Worm (Caenorhabditis elegans) whole organism, L4 larva: ENCODE data around the gene T09A5.5.

Experiments used
- F10B5.3 ChIP-seq: sonication (generic microtip); optimal IDR thresholded peaks from 2 replicates; lab custom pipeline; 2016; ENCODE audit warnings: mild to moderate bottlenecking, missing genetic modification characterization, missing compliant biosample characterization
- Y105C5A.15 ChIP-seq: fragments of 200-800 bp; sonication (Bioruptor generic); IDR thresholded peaks from 2 replicates; pipeline ENCODE4 v1.3.6; 2022; ENCODE audit warnings: missing genetic modification characterization, missing compliant biosample characterization
- Y48G9A.11 ChIP-seq: fragments of 200-800 bp; sonication (Bioruptor generic); IDR thresholded peaks from 2 replicates; pipeline ENCODE4 v1.3.6; 2022; ENCODE audit warnings: missing genetic modification reagents, missing genetic modification characterization, missing compliant biosample characterization
- aha-1 ChIP-seq: fragments of 150-350 bp; peaks from one replicate; lab custom pipeline; 2014; ENCODE audit warnings: missing biosample characterization, missing genetic modification characterization
- arid-1 ChIP-seq: fragments of 200-800 bp; sonication (Bioruptor generic); conservative IDR thresholded peaks from 2 replicates; pipeline ENCODE4 v1.3.6; 2022; ENCODE audit warnings: missing genetic modification reagents, missing genetic modification characterization, missing compliant biosample characterization
- ceh-20 ChIP-seq: fragments of 200-800 bp; sonication (Bioruptor generic); IDR thresholded peaks from 2 replicates; pipeline ENCODE4 v1.3.6; 2022; ENCODE audit warnings: missing genetic modification reagents, missing genetic modification characterization, missing compliant biosample characterization
- ceh-62 ChIP-seq: sonication (generic microtip); optimal IDR thresholded peaks from 2 replicates; lab custom pipeline; 2017; ENCODE audit warnings: missing biosample characterization, missing genetic modification characterization
- ceh-82 ChIP-seq: sonication (generic microtip); optimal IDR thresholded peaks from 2 replicates; lab custom pipeline; 2017; ENCODE audit warnings: missing biosample characterization, missing genetic modification characterization
- ces-1 ChIP-seq: fragments of 150-350 bp; sonication (generic microtip); optimal IDR thresholded peaks from 4 replicates; lab custom pipeline; 2014; ENCODE audit warnings: missing biosample characterization, missing genetic modification reagents, missing genetic modification characterization
- ctbp-1 ChIP-seq: fragments of 200-800 bp; sonication (Bioruptor generic); IDR thresholded peaks from 2 replicates; pipeline ENCODE4 v1.3.6; 2022; ENCODE audit warnings: missing genetic modification reagents, missing genetic modification characterization, missing compliant biosample characterization
- dmd-8 ChIP-seq: fragments of 200-800 bp; sonication (Bioruptor generic); IDR thresholded peaks from 2 replicates; pipeline ENCODE4 v1.3.6; 2022; ENCODE audit warnings: missing genetic modification characterization, missing compliant biosample characterization
- duxl-1 ChIP-seq: sonication (generic microtip); optimal IDR thresholded peaks from 2 replicates; lab custom pipeline; 2016; ENCODE audit warnings: mild to moderate bottlenecking, missing genetic modification characterization, moderate library complexity, missing compliant biosample characterization; ENCODE audit not compliant: poor library complexity
- hif-1 ChIP-seq, 2 experiments: sonication (generic microtip); optimal IDR thresholded peaks; 2 replicates each; lab custom pipeline; 2016 to 2017; ENCODE audit warnings: missing compliant biosample characterization in 2 of 2, missing genetic modification characterization in 2 of 2, missing genetic modification reagents in 2 of 2, missing genotype in 2 of 2, mild to moderate bottlenecking in 1 of 2
- hlh-30 ChIP-seq: sonication (generic microtip); optimal IDR thresholded peaks from 2 replicates; lab custom pipeline; 2017; ENCODE audit warnings: antibody characterized with exemption, mild to moderate bottlenecking, missing genetic modification characterization, missing compliant biosample characterization; ENCODE audit not compliant: insufficient read depth
- hmg-1.1 ChIP-seq: fragments of 200-800 bp; sonication (Bioruptor generic); IDR thresholded peaks from 2 replicates; pipeline ENCODE4 v1.3.6; 2022; ENCODE audit warnings: missing genetic modification reagents, missing genetic modification characterization, missing compliant biosample characterization
- jun-1 ChIP-seq: fragments of 150-350 bp; optimal IDR thresholded peaks from 2 replicates; lab custom pipeline; 2014; ENCODE audit warnings: missing biosample characterization, missing genetic modification reagents, missing genetic modification characterization
- lim-7 ChIP-seq: fragments of 200-800 bp; sonication (Bioruptor generic); IDR thresholded peaks from 2 replicates; pipeline ENCODE4 v1.3.6; 2022; ENCODE audit warnings: missing genetic modification characterization, missing compliant biosample characterization
- lir-3 ChIP-seq: sonication (generic microtip); optimal IDR thresholded peaks from 2 replicates; lab custom pipeline; 2016; ENCODE audit warnings: mild to moderate bottlenecking, missing genetic modification characterization, missing compliant biosample characterization
- madf-5 ChIP-seq, 2 experiments: fragments of 200-800 bp; sonication (Bioruptor generic); IDR thresholded peaks; 2 replicates each; pipeline ENCODE4 v1.3.6; 2022; ENCODE audit warnings: missing compliant biosample characterization in 2 of 2, missing genetic modification characterization in 2 of 2
- madf-9 ChIP-seq: fragments of 200-800 bp; sonication (Bioruptor generic); conservative IDR thresholded peaks from 2 replicates; pipeline ENCODE4 v1.3.6; 2022; ENCODE audit warnings: missing genetic modification reagents, missing genetic modification characterization, missing compliant biosample characterization
- mdl-1 ChIP-seq, 2 experiments: fragments of 150-350 bp in 1 of 2; sonication (generic microtip) in 1 of 2; optimal IDR thresholded peaks; 2 replicates each; lab custom pipeline; 2014 to 2017; ENCODE audit warnings: missing biosample characterization in 2 of 2, missing genetic modification characterization in 2 of 2
- mxl-3 ChIP-seq: fragments of 200-800 bp; sonication (Bioruptor generic); optimal IDR thresholded peaks from 2 replicates; lab custom pipeline; 2018; ENCODE audit warnings: mild to moderate bottlenecking, missing genetic modification characterization, missing compliant biosample characterization
- nhr-6 ChIP-seq: fragments of 150-350 bp; optimal IDR thresholded peaks from 2 replicates; lab custom pipeline; 2014; ENCODE audit warnings: missing biosample characterization, missing genetic modification characterization
- nhr-77 ChIP-seq: fragments of 150-350 bp; optimal IDR thresholded peaks from 2 replicates; lab custom pipeline; 2014; ENCODE audit warnings: missing biosample characterization, missing genetic modification characterization
- pqm-1 ChIP-seq: sonication (generic microtip); optimal IDR thresholded peaks from 2 replicates; lab custom pipeline; 2017; ENCODE audit warnings: missing biosample characterization, missing genetic modification characterization
- rbr-2 ChIP-seq: sonication (generic microtip); optimal IDR thresholded peaks from 2 replicates; lab custom pipeline; 2016; ENCODE audit warnings: missing genotype, missing genetic modification characterization, missing compliant biosample characterization
- snpc-4 ChIP-seq: fragments of 150-350 bp; optimal IDR thresholded peaks from 2 replicates; lab custom pipeline; 2014; ENCODE audit warnings: missing biosample characterization, missing genetic modification characterization
- unc-130 ChIP-seq: sonication (generic microtip); optimal IDR thresholded peaks from 2 replicates; lab custom pipeline; 2016; ENCODE audit warnings: missing genetic modification reagents, missing genetic modification characterization, missing compliant biosample characterization
- unc-62 ChIP-seq, 3 experiments: fragments of 150-350 bp in 1 of 3; sonication (generic microtip); optimal IDR thresholded peaks in 2 of 3; peaks in 1 of 3; 1 replicate in 1 of 3; 2 replicates in 2 of 3; lab custom pipeline; 2014 to 2017; ENCODE audit warnings: missing biosample characterization in 3 of 3, missing genetic modification characterization in 3 of 3, missing genetic modification reagents in 3 of 3, missing genotype in 1 of 3
- zfp-3 ChIP-seq: fragments of 200-800 bp; sonication (Bioruptor generic); conservative IDR thresholded peaks from 2 replicates; pipeline ENCODE4 v1.3.6; 2022; ENCODE audit warnings: missing genetic modification reagents, missing genetic modification characterization, missing compliant biosample characterization

The T09A5.5 gene

ce11 chrII:7835314-7835713 lies 18.3 kb downstream of the T09A5.5 start, which contains the start of gene cex-2:
Gene cex-2, minus strand, starts transcription at chrII:7835414.
- TF ChIP-seq ctbp-1 (no peak), dmd-8 (no peak), ceh-20 (GFP tag; lab: Robert Waterston, UW) (no peak)

ce11 chrII:7832054-7832453 lies 21.5 kb downstream of the T09A5.5 start, which contains the start of gene T09A5.14:
Gene T09A5.14, plus strand, starts transcription at chrII:7832354.
- no peak for TF ChIP-seq F10B5.3 (tag; lab: Kevin White, UChicago)
- TF ChIP-seq lir-3 (tag; lab: Kevin White, UChicago) = no peak

- peak in 1 of 2 experiments; percentile 92 for TF ChIP-seq unc-62 (GFP tag; optimal IDR thresholded peaks at IDR 0.05 in 1 of 2; lab: Kevin White, UChicago)
- TF ChIP-seq unc-62 (tag; optimal IDR thresholded peaks at IDR 0.05; lab: Kevin White, UChicago) = no peak
- no peak for TF ChIP-seq jun-1 (tag; lab: Kevin White, UChicago)
Measured at ce11 chrII:7829616-7830015, 24.0 kb downstream of the T09A5.5 start.

ce11 chrII:7827883-7828282 lies 25.7 kb downstream of the T09A5.5 start:
- TF ChIP-seq arid-1 (no peak), aha-1 (peak; percentile 66), unc-62 (GFP tag; optimal IDR thresholded peaks at IDR 0.05 in 1 of 2; lab: Kevin White, UChicago) (peak in 1 of 2 experiments; percentile 89), unc-62 (tag; optimal IDR thresholded peaks at IDR 0.05; lab: Kevin White, UChicago) (no peak)

ce11 chrII:7825107-7825506 lies 28.5 kb downstream of the T09A5.5 start, which contains the start of gene srw-62:
Gene srw-62, plus strand, starts transcription at chrII:7825407.
- TF ChIP-seq aha-1 (peak; percentile 4), ceh-82 (no peak)

- TF ChIP-seq duxl-1 (tag; lab: Kevin White, UChicago) (no peak), pqm-1 (tag; lab: Kevin White, UChicago) (no peak), unc-130 (GFP tag; lab: Kevin White, UChicago) (no peak), F10B5.3 (tag; lab: Kevin White, UChicago) (no peak), mdl-1 (tag; optimal IDR thresholded peaks at IDR 0.05; lab: Kevin White, UChicago) (no peak), Y105C5A.15 (GFP tag; lab: Robert Waterston, UW) (no peak), madf-5 (GFP tag; IDR thresholded peaks at IDR 0.05; lab: Robert Waterston, UW) (no peak), ces-1 (GFP tag; lab: Kevin White, UChicago) (no peak), hmg-1.1 (GFP tag; lab: Robert Waterston, UW) (no peak), hif-1 (tag; optimal IDR thresholded peaks at IDR 0.05; lab: Kevin White, UChicago) (no peak), lim-7 (GFP tag; lab: Robert Waterston, UW) (no peak), nhr-6 (tag; lab: Kevin White, UChicago) (no peak), hlh-30 (tag; lab: Kevin White, UChicago) (no peak)
Measured at ce11 chrII:7822454-7822853, 31.1 kb downstream of the T09A5.5 start, which contains the start of gene irld-47. Gene irld-47, minus strand, starts transcription at chrII:7822554.

ce11 chrII:7819359-7819758 lies 34.2 kb downstream of the T09A5.5 start:
- TF ChIP-seq unc-62 (GFP tag; optimal IDR thresholded peaks at IDR 0.05 in 1 of 2; lab: Kevin White, UChicago) (peak in 1 of 2 experiments; percentile 75), unc-62 (tag; optimal IDR thresholded peaks at IDR 0.05; lab: Kevin White, UChicago) (no peak), Y48G9A.11 (no peak)

- TF ChIP-seq rbr-2 (tag; lab: Kevin White, UChicago) (no peak), ceh-62 (tag; lab: Kevin White, UChicago) (no peak), hif-1 (tag; optimal IDR thresholded peaks at IDR 0.05; lab: Kevin White, UChicago) (no peak), zfp-3 (GFP tag; lab: Robert Waterston, UW) (no peak), snpc-4 (tag; lab: Kevin White, UChicago) (no peak), madf-9 (GFP tag; lab: Robert Waterston, UW) (no peak), nhr-77 (tag; lab: Kevin White, UChicago) (no peak), mxl-3 (no peak), mdl-1 (tag; optimal IDR thresholded peaks at IDR 0.05; lab: Kevin White, UChicago) (no peak)
Measured at ce11 chrII:7817580-7817979, 36.0 kb downstream of the T09A5.5 start.
